Fruit fly (Drosophila melanogaster): ENCODE results near the gene CG34283.

- TF ChIP-seq Met (GFP tag; optimal IDR thresholded peaks at IDR 0.05) = no peak
- no peak for TF ChIP-seq svp (GFP tag)
- no peak for TF ChIP-seq CG6808 (GFP tag; optimal IDR thresholded peaks at IDR 0.05)
- TF ChIP-seq Sox102F (GFP tag; optimal IDR thresholded peaks at IDR 0.05) = no peak
- no peak for TF ChIP-seq CG15336 (GFP tag; IDR thresholded peaks at IDR 0.05)
Observed at dm6 chr3R:18748087-18748486, 25.7 kb upstream of the CG34283 start.
